Worm (Caenorhabditis elegans): ENCODE results near the gene xpo-3.

ce11 chrIV:7903359-7903758, 20.5 kb downstream of the xpo-3 start, which contains the start of gene C49H3.6:
- TF ChIP-seq pat-9 (tag; optimal IDR thresholded peaks at IDR 0.05): no peak
- TF ChIP-seq unc-55 (GFP tag; optimal IDR thresholded peaks at IDR 0.05): peak; percentile 22
- TF ChIP-seq npax-4 (tag; optimal IDR thresholded peaks at IDR 0.05): no peak
- no peak for TF ChIP-seq lim-6 (tag; optimal IDR thresholded peaks at IDR 0.05)
- TF ChIP-seq tbx-2 (tag; optimal IDR thresholded peaks at IDR 0.05): no peak
- no peak for TF ChIP-seq ceh-2 (tag; optimal IDR thresholded peaks at IDR 0.05)
- no peak for TF ChIP-seq hlh-15 (tag; optimal IDR thresholded peaks at IDR 0.05)
- TF ChIP-seq pha-4 (tag; optimal IDR thresholded peaks at IDR 0.05): no peak
- TF ChIP-seq dve-1 (tag; optimal IDR thresholded peaks at IDR 0.05): no peak
- TF ChIP-seq ama-1 (optimal IDR thresholded peaks at IDR 0.05): no peak
- no peak for TF ChIP-seq lin-11 (tag; optimal IDR thresholded peaks at IDR 0.05)
- no peak for TF ChIP-seq eyg-1 (tag; optimal IDR thresholded peaks at IDR 0.05)

All from whole organism, late embryonic.